Fruit fly (Drosophila melanogaster) whole organism, embryonic: ENCODE measurements around the gene Pld3.

Source experiments
- CG10147 ChIP-seq: fragments of 200-800 bp; sonication (Bioruptor generic); optimal IDR thresholded peaks from 2 replicates; lab custom pipeline; 2019; ENCODE audit warnings: missing biosample characterization, mild to moderate bottlenecking, missing genetic modification characterization, moderate library complexity
- CG10321 ChIP-seq: fragments of 200-800 bp; sonication (Bioruptor generic); IDR thresholded peaks from 2 replicates; pipeline ENCODE4 v1.3.6; 2022; ENCODE audit warnings: missing biosample characterization, missing genetic modification characterization
- CG10959 ChIP-seq: fragments of 200-800 bp; sonication (Bioruptor generic); IDR thresholded peaks from 2 replicates; pipeline ENCODE4 v1.3.6; 2022; ENCODE audit warnings: missing biosample characterization, missing genetic modification characterization
- CG11085 ChIP-seq: fragments of 200-800 bp; sonication (Bioruptor generic); IDR thresholded peaks from 2 replicates; pipeline ENCODE4 v1.3.6; 2022; ENCODE audit warnings: missing biosample characterization, missing genetic modification characterization
- CG11247 ChIP-seq: fragments of 200-800 bp; sonication (Bioruptor generic); IDR thresholded peaks from 2 replicates; pipeline ENCODE4 v1.3.6; 2022; ENCODE audit warnings: missing biosample characterization, missing genetic modification characterization
- CG11695 ChIP-seq: fragments of 200-800 bp; sonication (Bioruptor generic); IDR thresholded peaks from 3 replicates; pipeline ENCODE4 v1.3.6; 2022; ENCODE audit warnings: missing biosample characterization, missing genetic modification characterization
- CG12104 ChIP-seq: fragments of 200-800 bp; sonication (Bioruptor generic); optimal IDR thresholded peaks from 3 replicates; lab custom pipeline; 2016; ENCODE audit warnings: missing biosample characterization, missing genetic modification characterization
- CG12155 ChIP-seq: fragments of 200-800 bp; sonication (Bioruptor generic); optimal IDR thresholded peaks from 3 replicates; lab custom pipeline; 2016; ENCODE audit warnings: missing biosample characterization, missing genetic modification characterization
- CG12769 ChIP-seq: fragments of 200-800 bp; sonication (Bioruptor generic); optimal IDR thresholded peaks from 2 replicates; lab custom pipeline; 2019; ENCODE audit warnings: missing biosample characterization, mild to moderate bottlenecking, missing genetic modification characterization, moderate library complexity
- CG14050 ChIP-seq: fragments of 200-800 bp; sonication (Bioruptor generic); IDR thresholded peaks from 3 replicates; pipeline ENCODE4 v1.3.6; 2022; ENCODE audit warnings: missing biosample characterization, missing genetic modification characterization
- CG15269 ChIP-seq: fragments of 200-800 bp; sonication (Bioruptor generic); optimal IDR thresholded peaks from 2 replicates; lab custom pipeline; 2018; ENCODE audit warnings: missing biosample characterization, mild to moderate bottlenecking, missing genetic modification characterization, moderate library complexity
- CG16813 ChIP-seq: fragments of 200-800 bp; sonication (Bioruptor generic); IDR thresholded peaks from 3 replicates; pipeline ENCODE4 v1.3.6; 2022; ENCODE audit warnings: missing biosample characterization, missing genetic modification characterization; ENCODE audit not compliant: partially characterized antibody
- CG18262 ChIP-seq: fragments of 200-800 bp; optimal IDR thresholded peaks from 3 replicates; lab custom pipeline; 2019; ENCODE audit warnings: missing biosample characterization, mild to moderate bottlenecking, missing genetic modification characterization, moderate library complexity
- CG2712 ChIP-seq: fragments of 200-800 bp; optimal IDR thresholded peaks from 3 replicates; lab custom pipeline; 2019; ENCODE audit warnings: missing biosample characterization, mild to moderate bottlenecking, missing genetic modification characterization, moderate library complexity
- CG34224 ChIP-seq: fragments of 200-800 bp; sonication (Bioruptor generic); IDR thresholded peaks from 3 replicates; pipeline ENCODE4 v1.3.6; 2022; ENCODE audit warnings: missing biosample characterization, missing genetic modification characterization; ENCODE audit not compliant: partially characterized antibody
- CG5180 ChIP-seq: fragments of 200-800 bp; sonication (Bioruptor generic); optimal IDR thresholded peaks from 3 replicates; lab custom pipeline; 2017; ENCODE audit warnings: missing biosample characterization, missing genetic modification characterization, mild to moderate bottlenecking, moderate library complexity, missing genetic modification reagents
- CG8388 ChIP-seq: fragments of 200-800 bp; sonication (Bioruptor generic); optimal IDR thresholded peaks from 2 replicates; lab custom pipeline; 2019; ENCODE audit warnings: missing biosample characterization, mild to moderate bottlenecking, missing genetic modification characterization, moderate library complexity
- CG8944 ChIP-seq: fragments of 200-800 bp; sonication (Bioruptor generic); optimal IDR thresholded peaks from 3 replicates; lab custom pipeline; 2016; ENCODE audit warnings: missing biosample characterization, missing genetic modification characterization
- Camta ChIP-seq: fragments of 200-800 bp; sonication (Bioruptor generic); optimal IDR thresholded peaks from 2 replicates; lab custom pipeline; 2016; ENCODE audit warnings: missing biosample characterization, missing genetic modification characterization
- Dfd ChIP-seq, 2 experiments: fragments of >200 bp; optimal IDR thresholded peaks; 2 replicates each; lab custom pipeline; 2017; ENCODE audit warnings: missing biosample characterization in 2 of 2, missing genetic modification characterization in 2 of 2
- Dref ChIP-seq: fragments of 200-800 bp; sonication (Bioruptor generic); IDR thresholded peaks from 2 replicates; pipeline ENCODE4 v1.3.6; 2022; ENCODE audit warnings: missing biosample characterization, missing genetic modification characterization
- MESR4 ChIP-seq: fragments of 200-800 bp; sonication (Bioruptor generic); optimal IDR thresholded peaks from 2 replicates; lab custom pipeline; 2018; ENCODE audit warnings: missing biosample characterization, mild to moderate bottlenecking, missing genetic modification characterization, moderate library complexity
- Max ChIP-seq: fragments of 200-800 bp; sonication (Bioruptor generic); optimal IDR thresholded peaks from 2 replicates; lab custom pipeline; 2016; ENCODE audit warnings: missing biosample characterization, mild to moderate bottlenecking, missing genetic modification characterization
- Med ChIP-seq: fragments of 200-800 bp; sonication (Bioruptor generic); peaks from one replicate; lab custom pipeline; 2016; ENCODE audit warnings: missing biosample characterization, missing genetic modification characterization, mild to moderate bottlenecking, inconsistent platforms, moderate library complexity
- Nf-YB ChIP-seq: fragments of 200-800 bp; sonication (Bioruptor generic); optimal IDR thresholded peaks from 3 replicates; lab custom pipeline; 2019; ENCODE audit warnings: missing biosample characterization, mild to moderate bottlenecking, missing genetic modification characterization, moderate library complexity
- Rfx ChIP-seq: fragments of 200-800 bp; sonication (Bioruptor generic); IDR thresholded peaks from 2 replicates; pipeline ENCODE4 v1.3.6; 2022; ENCODE audit warnings: missing biosample characterization, missing genetic modification characterization
- Rx ChIP-seq: fragments of 200-800 bp; sonication (Bioruptor generic); IDR thresholded peaks from 2 replicates; pipeline ENCODE4 v1.3.6; 2022; ENCODE audit warnings: missing biosample characterization, missing genetic modification characterization
- Scr ChIP-seq: fragments of 200-800 bp; sonication (Bioruptor generic); IDR thresholded peaks from 2 replicates; pipeline ENCODE4 v1.3.6; 2022; ENCODE audit warnings: missing biosample characterization, missing genetic modification characterization; ENCODE audit not compliant: partially characterized antibody
- Sry-δ ChIP-seq: fragments of 200-800 bp; sonication (Bioruptor generic); optimal IDR thresholded peaks from 2 replicates; lab custom pipeline; 2016; ENCODE audit warnings: missing biosample characterization, missing genetic modification characterization
- Trl ChIP-seq, 3 experiments: fragments of >200 bp in 2 of 3; fragments of 200-800 bp in 1 of 3; sonication (Bioruptor generic) in 1 of 3; optimal IDR thresholded peaks; 2 replicates in 1 of 3; 3 replicates in 2 of 3; lab custom pipeline; 2016 to 2017; ENCODE audit warnings: missing biosample characterization in 1 of 3, missing genetic modification characterization in 1 of 3
- ara ChIP-seq: fragments of 200-800 bp; sonication (Bioruptor generic); IDR thresholded peaks from 2 replicates; pipeline ENCODE4 v1.3.6; 2022; ENCODE audit warnings: missing biosample characterization, missing genetic modification characterization
- bbx ChIP-seq: fragments of 200-800 bp; sonication (Bioruptor generic); IDR thresholded peaks from 2 replicates; pipeline ENCODE4 v1.3.6; 2022; ENCODE audit warnings: missing biosample characterization, missing genetic modification characterization; ENCODE audit not compliant: partially characterized antibody
- btn ChIP-seq: fragments of 200-800 bp; sonication (Bioruptor generic); optimal IDR thresholded peaks from 2 replicates; lab custom pipeline; 2016; ENCODE audit warnings: missing biosample characterization, missing genetic modification characterization
- cad ChIP-seq: fragments of >200 bp; optimal IDR thresholded peaks from 2 replicates; lab custom pipeline; 2017; ENCODE audit warnings: missing biosample characterization, missing genetic modification characterization
- cas ChIP-seq: fragments of 200-800 bp; sonication (Bioruptor generic); IDR thresholded peaks from 2 replicates; pipeline ENCODE4 v1.3.6; 2022; ENCODE audit warnings: missing biosample characterization, missing genetic modification characterization
- ci ChIP-seq: fragments of 200-800 bp; sonication (Bioruptor generic); IDR thresholded peaks from 3 replicates; pipeline ENCODE4 v1.3.6; 2022; ENCODE audit warnings: missing biosample characterization, missing genetic modification characterization
- ems ChIP-seq: fragments of 200-800 bp; sonication (Bioruptor generic); optimal IDR thresholded peaks from 3 replicates; lab custom pipeline; 2016; ENCODE audit warnings: missing biosample characterization, missing genetic modification characterization
- gcm2 ChIP-seq: fragments of 200-800 bp; sonication (Bioruptor generic); optimal IDR thresholded peaks from 2 replicates; lab custom pipeline; 2016; ENCODE audit warnings: missing biosample characterization, missing genetic modification characterization
- gro ChIP-seq: fragments of 200-800 bp; sonication (Bioruptor generic); optimal IDR thresholded peaks from 2 replicates; lab custom pipeline; 2016; ENCODE audit warnings: missing biosample characterization, missing genetic modification characterization
- knrl ChIP-seq: fragments of 200-800 bp; sonication (Bioruptor generic); IDR thresholded peaks from 3 replicates; pipeline ENCODE4 v1.3.6; 2022; ENCODE audit warnings: missing biosample characterization, missing genetic modification characterization; ENCODE audit not compliant: partially characterized antibody
- lov ChIP-seq, 2 experiments: fragments of 200-800 bp in 1 of 2; fragments of >200 bp in 1 of 2; sonication (Bioruptor generic) in 1 of 2; IDR thresholded peaks in 1 of 2; optimal IDR thresholded peaks in 1 of 2; 2 replicates in 1 of 2; 3 replicates in 1 of 2; pipeline versions ENCODE4 v1.3.6 to Lab custom; 2017 to 2022; ENCODE audit warnings: missing biosample characterization in 1 of 2, missing genetic modification characterization in 1 of 2
- nerfin-2 ChIP-seq: fragments of 200-800 bp; sonication (Bioruptor generic); IDR thresholded peaks from 2 replicates; pipeline ENCODE4 v1.3.6; 2022; ENCODE audit warnings: missing biosample characterization, missing genetic modification characterization; ENCODE audit not compliant: partially characterized antibody
- pnt ChIP-seq: fragments of 200-800 bp; sonication (Bioruptor generic); optimal IDR thresholded peaks from 3 replicates; lab custom pipeline; 2016; ENCODE audit warnings: missing biosample characterization, missing genetic modification characterization
- scrt ChIP-seq: fragments of 200-800 bp; sonication (Bioruptor generic); optimal IDR thresholded peaks from 2 replicates; lab custom pipeline; 2018; ENCODE audit warnings: missing biosample characterization, mild to moderate bottlenecking, missing genetic modification characterization, moderate library complexity
- slp2 ChIP-seq: fragments of 200-800 bp; sonication (Bioruptor generic); optimal IDR thresholded peaks from 2 replicates; lab custom pipeline; 2016; ENCODE audit warnings: missing biosample characterization, missing genetic modification characterization
- stc ChIP-seq: fragments of 200-800 bp; sonication (Bioruptor generic); IDR thresholded peaks from 2 replicates; pipeline ENCODE4 v1.3.6; 2022; ENCODE audit warnings: missing biosample characterization, missing genetic modification characterization
- tap ChIP-seq: fragments of 200-800 bp; optimal IDR thresholded peaks from 3 replicates; lab custom pipeline; 2019; ENCODE audit warnings: missing biosample characterization, mild to moderate bottlenecking, missing genetic modification characterization, moderate library complexity
- unc-4 ChIP-seq: fragments of 200-800 bp; sonication (Bioruptor generic); IDR thresholded peaks from 2 replicates; pipeline ENCODE4 v1.3.6; 2022; ENCODE audit warnings: missing biosample characterization, missing genetic modification characterization; ENCODE audit not compliant: partially characterized antibody

The Pld3 gene

DNA sequence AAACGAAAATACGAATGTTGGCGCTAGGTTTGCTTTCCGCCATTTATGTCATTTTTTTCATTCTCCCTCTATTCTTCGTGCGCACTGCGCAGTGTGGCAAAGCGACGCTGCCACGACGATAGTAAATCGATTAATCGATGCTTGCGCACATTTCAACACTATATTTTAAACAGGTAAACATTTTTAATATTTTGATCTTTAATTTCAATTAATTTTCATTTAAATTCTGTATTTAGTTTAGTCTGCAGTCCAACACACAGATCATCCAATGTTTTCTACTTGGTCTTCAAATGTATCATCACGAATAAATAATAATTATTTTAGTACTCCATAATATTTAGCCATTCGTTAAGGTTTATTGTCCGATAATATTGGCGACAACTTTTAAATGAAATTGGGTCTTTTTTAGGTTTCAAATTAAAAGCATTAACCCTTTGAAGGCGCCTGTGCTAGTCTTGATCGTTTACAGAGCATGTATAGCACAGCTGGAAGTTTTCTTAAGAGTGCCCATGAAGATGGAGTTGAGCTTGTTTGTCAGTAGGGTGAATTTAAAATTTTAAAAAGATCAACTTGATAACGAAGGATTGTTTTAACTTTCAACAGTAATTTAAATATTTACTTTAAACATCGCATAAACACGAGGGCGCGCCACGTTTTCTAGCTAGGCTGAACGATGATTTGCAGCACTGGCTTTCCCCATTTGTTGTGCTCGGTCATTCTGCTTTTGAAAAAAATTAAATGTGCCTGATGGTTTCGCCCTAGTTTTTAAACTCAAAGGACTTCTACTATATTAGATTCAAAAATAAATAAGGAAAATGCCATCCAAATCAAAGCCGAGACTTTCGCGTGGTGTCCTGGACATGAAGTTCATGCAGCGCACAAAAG lies 2.2 kb upstream of the Pld3 start, which contains the start of the genes Mpp6 and E2f2 (continued):
- TF ChIP-seq CG12104 (GFP tag; lab: Kevin White, UChicago) (peak; percentile 15), CG10147 (GFP tag; lab: Kevin White, UChicago) (no peak), Camta (GFP tag; lab: Kevin White, UChicago) (no peak), CG18262 (tag; lab: Kevin White, UChicago) (no peak), MESR4 (GFP tag; lab: Kevin White, UChicago) (peak; percentile 34), Dfd (GFP tag; optimal IDR thresholded peaks at IDR 0.05; lab: Kevin White, UChicago) (no peak), tap (no peak), scrt (GFP tag; lab: Kevin White, UChicago) (no peak), btn (GFP tag; lab: Kevin White, UChicago) (no peak), cas (GFP tag; lab: Robert Waterston, UW) (peak; percentile 27; the same call in 1 of the 2 replicates), pnt (GFP tag; lab: Kevin White, UChicago) (no peak), lov (optimal IDR thresholded peaks at IDR 0.05; lab: Kevin White, UChicago) (no peak), lov (GFP tag; IDR thresholded peaks at IDR 0.05; lab: Robert Waterston, UW) (no peak), CG11695 (GFP tag; lab: Robert Waterston, UW) (no peak), gcm2 (no peak), CG15269 (tag; lab: Kevin White, UChicago) (no peak), CG10959 (no peak), CG8944 (GFP tag; lab: Kevin White, UChicago) (no peak), Trl (optimal IDR thresholded peaks at IDR 0.05; lab: Kevin White, UChicago) (no peak), Trl (GFP tag; optimal IDR thresholded peaks at IDR 0.05; lab: Kevin White, UChicago) (no peak), CG11085 (GFP tag; lab: Robert Waterston, UW) (peak; percentile 84), nerfin-2 (GFP tag; lab: Robert Waterston, UW) (peak; percentile 71), CG14050 (GFP tag; lab: Robert Waterston, UW) (no peak), gro (GFP tag; lab: Kevin White, UChicago) (peak; percentile 22), cad (GFP tag; lab: Kevin White, UChicago) (no peak), CG12155 (GFP tag; lab: Kevin White, UChicago) (peak; percentile 5), Max (peak; percentile 32), Scr (GFP tag; lab: Robert Waterston, UW) (peak; percentile 82), Rx (GFP tag; lab: Robert Waterston, UW) (no peak), CG8388 (no peak), CG10321 (no peak), stc (GFP tag; lab: Robert Waterston, UW) (no peak)

DNA sequence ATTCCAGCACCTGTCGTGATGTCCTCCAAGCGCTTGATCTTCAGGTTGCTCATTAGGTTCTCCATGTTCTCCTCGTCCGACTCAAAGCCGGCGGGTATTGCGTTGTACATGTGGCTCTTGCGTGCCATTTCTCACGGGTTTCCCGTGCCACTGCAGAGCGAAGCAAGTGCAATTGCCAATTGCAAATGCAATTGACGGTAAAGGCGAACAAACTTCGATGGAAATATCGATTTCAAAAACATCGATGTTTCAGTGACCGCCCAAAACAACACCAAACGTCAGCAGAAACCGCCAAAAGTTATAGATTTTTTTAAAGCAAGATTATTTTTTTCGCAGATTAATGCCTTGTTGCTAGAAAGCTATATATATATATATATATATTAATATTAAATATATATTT lies 4.2 kb downstream of the Pld3 start, which contains the start of gene Nbr:
Gene Nbr, minus strand, starts transcription at position 209 of the 400 bp plus-strand sequence.
- TF ChIP-seq CG5180 (no peak), knrl (GFP tag; lab: Robert Waterston, UW) (peak; percentile 33; the same call in 2 of the 3 replicates), ci (GFP tag; lab: Robert Waterston, UW) (0 out of 3 replicates have a peak, but pooled peaks have one; percentile 24), CG11247 (GFP tag; lab: Robert Waterston, UW) (peak; percentile 36; the same call in 1 of the 2 replicates), CG2712 (tag; lab: Kevin White, UChicago) (no peak), CG34224 (peak; percentile 43; the same call in 1 of the 3 replicates), CG16813 (GFP tag; lab: Robert Waterston, UW) (peak; percentile 54; the same call in 2 of the 3 replicates), Rfx (GFP tag; lab: Robert Waterston, UW) (peak; percentile 39), Nf-YB (GFP tag; lab: Kevin White, UChicago) (no peak), lov (optimal IDR thresholded peaks at IDR 0.05; lab: Kevin White, UChicago) (no peak), lov (GFP tag; IDR thresholded peaks at IDR 0.05; lab: Robert Waterston, UW) (no peak), CG12769 (tag; lab: Kevin White, UChicago) (no peak), Sry-δ (GFP tag; lab: Kevin White, UChicago) (peak; percentile 58), unc-4 (GFP tag; lab: Robert Waterston, UW) (peak; percentile 60), slp2 (GFP tag; lab: Kevin White, UChicago) (no peak), Med (peak; percentile 72), Dref (GFP tag; lab: Robert Waterston, UW) (peak; percentile 72), ara (no peak), ems (GFP tag; lab: Kevin White, UChicago) (no peak), bbx (GFP tag; lab: Robert Waterston, UW) (peak; percentile 67)
